Fruit fly (Drosophila melanogaster) Kc167 (cell line): Measurements from ENCODE around the gene CG5080.

Experiments used
- Myc ChIP-seq: fragments of >200 bp; optimal IDR thresholded peaks from 2 replicates; lab custom pipeline; 2017; ENCODE audit warnings: missing external identifiers
- Sin3A ChIP-seq: fragments of >200 bp; optimal IDR thresholded peaks from 2 replicates; lab custom pipeline; 2018; ENCODE audit warnings: missing external identifiers
- h ChIP-seq: fragments of >200 bp; optimal IDR thresholded peaks from 3 replicates; lab custom pipeline; 2018; ENCODE audit warnings: missing external identifiers
- insv ChIP-seq: fragments of >200 bp; optimal IDR thresholded peaks from 3 replicates; lab custom pipeline; 2018; ENCODE audit warnings: missing external identifiers
- ttk ChIP-seq: sonication (Bioruptor generic); optimal IDR thresholded peaks from 2 replicates; lab custom pipeline; 2017; ENCODE audit warnings: missing external identifiers

DNA sequence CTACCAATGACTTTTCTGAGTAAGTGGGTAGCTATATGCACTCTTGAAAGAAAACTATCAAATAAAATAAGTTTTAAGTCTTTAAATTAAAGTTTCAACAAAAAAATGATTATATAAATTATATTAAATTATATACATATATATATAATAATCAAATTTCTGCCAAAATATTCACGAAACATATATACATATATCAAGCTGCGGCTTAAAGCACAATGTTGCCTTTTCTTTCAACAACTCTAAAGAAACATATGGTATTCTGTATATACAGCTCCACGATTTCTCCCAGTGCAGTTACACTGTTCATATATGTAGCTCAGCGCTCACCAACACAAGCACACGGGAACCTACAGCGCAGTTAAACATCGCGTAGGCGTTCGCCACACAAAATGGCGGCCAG is 28.2 kb downstream of the CG5080 start:
- TF ChIP-seq insv (lab: Kevin White, UChicago), result no peak
- no peak for TF ChIP-seq h (lab: Kevin White, UChicago)
- no peak for TF ChIP-seq Myc (lab: Kevin White, UChicago)
- no peak for TF ChIP-seq ttk (lab: Kevin White, UChicago)
- no peak for TF ChIP-seq Sin3A (lab: Kevin White, UChicago)
